Fruit fly (Drosophila melanogaster) whole organism, embryonic: Measurements from ENCODE around the gene Tim9b.

ENCODE experiments used
- CG4707 ChIP-seq: fragments of 200-800 bp; sonication (Bioruptor generic); optimal IDR thresholded peaks from 2 replicates; lab custom pipeline; 2018; ENCODE audit warnings: missing biosample characterization, mild to moderate bottlenecking, missing genetic modification characterization, moderate library complexity
- bigmax ChIP-seq: fragments of 200-800 bp; sonication (Bioruptor generic); optimal IDR thresholded peaks from 2 replicates; lab custom pipeline; 2018; ENCODE audit warnings: missing biosample characterization, mild to moderate bottlenecking, missing genetic modification characterization
- cad ChIP-seq: fragments of >200 bp; optimal IDR thresholded peaks from 2 replicates; lab custom pipeline; 2017; ENCODE audit warnings: missing biosample characterization, missing genetic modification characterization
- cato ChIP-seq: fragments of 200-800 bp; sonication (Bioruptor generic); optimal IDR thresholded peaks from 2 replicates; lab custom pipeline; 2016; ENCODE audit warnings: missing biosample characterization, missing genetic modification characterization, borderline replicate concordance
- hbn ChIP-seq: fragments of 200-800 bp; sonication (Bioruptor generic); IDR thresholded peaks from 2 replicates; pipeline ENCODE4 v1.3.6; 2022; ENCODE audit warnings: missing biosample characterization, missing genetic modification characterization; ENCODE audit not compliant: partially characterized antibody
- lola ChIP-seq, 3 experiments: fragments of >200 bp in 2 of 3; fragments of 200-800 bp in 1 of 3; sonication (Bioruptor generic) in 1 of 3; optimal IDR thresholded peaks; 2 replicates each; lab custom pipeline; 2017 to 2019; ENCODE audit warnings: missing biosample characterization in 3 of 3, missing genetic modification characterization in 3 of 3, mild to moderate bottlenecking in 1 of 3, moderate library complexity in 1 of 3
- tll ChIP-seq, 2 experiments: fragments of 200-800 bp in 1 of 2; fragments of >200 bp in 1 of 2; sonication (Bioruptor generic) in 1 of 2; optimal IDR thresholded peaks; 2 replicates each; lab custom pipeline; 2017 to 2019; ENCODE audit warnings: missing biosample characterization in 2 of 2, missing genetic modification characterization in 2 of 2, mild to moderate bottlenecking in 1 of 2, moderate library complexity in 1 of 2

- TF ChIP-seq cad (GFP tag; lab: Kevin White, UChicago) (no peak), cato (no peak), bigmax (GFP tag; lab: Kevin White, UChicago) (no peak), tll (GFP tag; optimal IDR thresholded peaks at IDR 0.05; lab: Kevin White, UChicago) (no peak), lola (GFP tag; optimal IDR thresholded peaks at IDR 0.05; lab: Kevin White, UChicago) (no peak), CG4707 (GFP tag; lab: Kevin White, UChicago) (no peak), hbn (GFP tag; lab: Robert Waterston, UW) (no peak)
These were observed 44.6 kb downstream of the Tim9b start for dm6 chrX:19573687-19574086.
